Worm (Caenorhabditis elegans) whole organism, L4 larva: Measurements from ENCODE around the gene clec-57.

Experiments used
- F37D6.2 ChIP-seq: sonication (generic microtip); optimal IDR thresholded peaks from 2 replicates; lab custom pipeline; 2016; ENCODE audit warnings: mild to moderate bottlenecking, missing genetic modification characterization, missing compliant biosample characterization
- F49E8.2 ChIP-seq: sonication (generic microtip); optimal IDR thresholded peaks from 2 replicates; lab custom pipeline; 2016; ENCODE audit warnings: missing compliant biosample characterization, mild to moderate bottlenecking, missing genetic modification characterization, borderline replicate concordance
- T20F7.1 ChIP-seq: fragments of 200-800 bp; sonication (Bioruptor generic); optimal IDR thresholded peaks from 2 replicates; lab custom pipeline; 2018; ENCODE audit warnings: mild to moderate bottlenecking, missing genetic modification characterization, missing compliant biosample characterization
- Y48G9A.11 ChIP-seq: fragments of 200-800 bp; sonication (Bioruptor generic); IDR thresholded peaks from 2 replicates; pipeline ENCODE4 v1.3.6; 2022; ENCODE audit warnings: missing genetic modification reagents, missing genetic modification characterization, missing compliant biosample characterization
- Y75B8A.6 ChIP-seq: fragments of 200-800 bp; sonication (Bioruptor generic); IDR thresholded peaks from 2 replicates; pipeline ENCODE4 v1.3.6; 2022; ENCODE audit warnings: missing genetic modification reagents, missing genetic modification characterization, missing compliant biosample characterization
- aha-1 ChIP-seq: fragments of 150-350 bp; peaks from one replicate; lab custom pipeline; 2014; ENCODE audit warnings: missing biosample characterization, missing genetic modification characterization
- arid-1 ChIP-seq: fragments of 200-800 bp; sonication (Bioruptor generic); conservative IDR thresholded peaks from 2 replicates; pipeline ENCODE4 v1.3.6; 2022; ENCODE audit warnings: missing genetic modification reagents, missing genetic modification characterization, missing compliant biosample characterization
- ces-1 ChIP-seq: fragments of 150-350 bp; sonication (generic microtip); optimal IDR thresholded peaks from 4 replicates; lab custom pipeline; 2014; ENCODE audit warnings: missing biosample characterization, missing genetic modification reagents, missing genetic modification characterization
- cey-2 ChIP-seq: sonication (generic microtip); optimal IDR thresholded peaks from 3 replicates; lab custom pipeline; 2017; ENCODE audit warnings: missing genetic modification characterization, mild to moderate bottlenecking, missing compliant biosample characterization, antibody characterized with exemption, borderline replicate concordance; ENCODE audit not compliant: insufficient read depth
- ctbp-1 ChIP-seq: fragments of 200-800 bp; sonication (Bioruptor generic); IDR thresholded peaks from 2 replicates; pipeline ENCODE4 v1.3.6; 2022; ENCODE audit warnings: missing genetic modification reagents, missing genetic modification characterization, missing compliant biosample characterization
- daf-12 ChIP-seq: fragments of 150-350 bp; optimal IDR thresholded peaks from 2 replicates; lab custom pipeline; 2014; ENCODE audit warnings: missing biosample characterization, missing genetic modification reagents, missing genetic modification characterization
- dpl-1 ChIP-seq: fragments of 150-350 bp; optimal IDR thresholded peaks from 2 replicates; lab custom pipeline; 2014; ENCODE audit warnings: missing biosample characterization, missing genetic modification reagents, missing genetic modification characterization
- jun-1 ChIP-seq: fragments of 150-350 bp; optimal IDR thresholded peaks from 2 replicates; lab custom pipeline; 2014; ENCODE audit warnings: missing biosample characterization, missing genetic modification reagents, missing genetic modification characterization
- lin-29 ChIP-seq: fragments of 200-800 bp; sonication (Bioruptor generic); IDR thresholded peaks from 2 replicates; pipeline ENCODE4 v1.3.6; 2022; ENCODE audit warnings: missing genetic modification reagents, missing genetic modification characterization, missing compliant biosample characterization
- lin-38 ChIP-seq: fragments of 200-800 bp; sonication (Bioruptor generic); IDR thresholded peaks from 2 replicates; pipeline ENCODE4 v1.3.6; 2022; ENCODE audit warnings: missing genetic modification reagents, missing genetic modification characterization, missing compliant biosample characterization
- lir-3 ChIP-seq: sonication (generic microtip); optimal IDR thresholded peaks from 2 replicates; lab custom pipeline; 2016; ENCODE audit warnings: mild to moderate bottlenecking, missing genetic modification characterization, missing compliant biosample characterization
- mep-1 ChIP-seq: fragments of 150-350 bp; sonication (generic microtip); optimal IDR thresholded peaks from 3 replicates; lab custom pipeline; 2014; ENCODE audit warnings: missing biosample characterization, missing genetic modification characterization
- mes-2 ChIP-seq: sonication (generic microtip); optimal IDR thresholded peaks from 2 replicates; lab custom pipeline; 2016; ENCODE audit warnings: missing genotype, mild to moderate bottlenecking, missing genetic modification characterization, missing compliant biosample characterization; ENCODE audit not compliant: poor library complexity, severe bottlenecking
- mxl-2 ChIP-seq: fragments of 200-800 bp; sonication (Bioruptor generic); conservative IDR thresholded peaks from 2 replicates; pipeline ENCODE4 v1.3.6; 2022; ENCODE audit warnings: missing genetic modification reagents, missing genetic modification characterization, missing compliant biosample characterization
- nhr-111 ChIP-seq: fragments of 200-800 bp; sonication (Bioruptor generic); optimal IDR thresholded peaks from 2 replicates; lab custom pipeline; 2018; ENCODE audit warnings: mild to moderate bottlenecking, missing genetic modification characterization, missing compliant biosample characterization
- nhr-25 ChIP-seq: sonication (generic microtip); optimal IDR thresholded peaks from 2 replicates; lab custom pipeline; 2017; ENCODE audit warnings: missing genetic modification characterization, mild to moderate bottlenecking, missing compliant biosample characterization, antibody characterized with exemption, moderate library complexity, borderline replicate concordance; ENCODE audit not compliant: insufficient read depth
- nhr-28 ChIP-seq: fragments of 150-350 bp; optimal IDR thresholded peaks from 2 replicates; lab custom pipeline; 2014; ENCODE audit warnings: missing biosample characterization, missing genetic modification characterization
- nhr-42 ChIP-seq: fragments of 200-800 bp; sonication (Bioruptor generic); IDR thresholded peaks from 2 replicates; pipeline ENCODE4 v1.3.6; 2022; ENCODE audit warnings: missing genetic modification characterization, missing compliant biosample characterization
- nhr-6 ChIP-seq: fragments of 150-350 bp; optimal IDR thresholded peaks from 2 replicates; lab custom pipeline; 2014; ENCODE audit warnings: missing biosample characterization, missing genetic modification characterization
- pqm-1 ChIP-seq: sonication (generic microtip); optimal IDR thresholded peaks from 2 replicates; lab custom pipeline; 2017; ENCODE audit warnings: missing biosample characterization, missing genetic modification characterization
- rbr-2 ChIP-seq: sonication (generic microtip); optimal IDR thresholded peaks from 2 replicates; lab custom pipeline; 2016; ENCODE audit warnings: missing genotype, missing genetic modification characterization, missing compliant biosample characterization
- saeg-2 ChIP-seq: fragments of 200-800 bp; sonication (Bioruptor generic); IDR thresholded peaks from 2 replicates; pipeline ENCODE4 v1.3.6; 2022; ENCODE audit warnings: missing genetic modification reagents, missing genetic modification characterization, missing compliant biosample characterization
- set-16 ChIP-seq: fragments of 200-800 bp; sonication (Bioruptor generic); IDR thresholded peaks from 2 replicates; pipeline ENCODE4 v1.3.6; 2022; ENCODE audit warnings: missing genetic modification reagents, missing genetic modification characterization, missing compliant biosample characterization
- snpc-1.2 ChIP-seq: fragments of 200-800 bp; sonication (Bioruptor generic); IDR thresholded peaks from 2 replicates; pipeline ENCODE4 v1.3.6; 2022; ENCODE audit warnings: missing genetic modification reagents, missing genetic modification characterization, missing compliant biosample characterization
- unc-130 ChIP-seq: sonication (generic microtip); optimal IDR thresholded peaks from 2 replicates; lab custom pipeline; 2016; ENCODE audit warnings: missing genetic modification reagents, missing genetic modification characterization, missing compliant biosample characterization
- unc-39 ChIP-seq: sonication (generic microtip); optimal IDR thresholded peaks from 2 replicates; lab custom pipeline; 2017; ENCODE audit warnings: missing biosample characterization, missing genetic modification characterization
- unc-62 ChIP-seq, 3 experiments: fragments of 150-350 bp in 1 of 3; sonication (generic microtip); optimal IDR thresholded peaks in 2 of 3; peaks in 1 of 3; 1 replicate in 1 of 3; 2 replicates in 2 of 3; lab custom pipeline; 2014 to 2017; ENCODE audit warnings: missing biosample characterization in 3 of 3, missing genetic modification characterization in 3 of 3, missing genetic modification reagents in 3 of 3, missing genotype in 1 of 3
- zip-11 ChIP-seq: fragments of 200-800 bp; sonication (Bioruptor generic); IDR thresholded peaks from 2 replicates; pipeline ENCODE4 v1.3.6; 2022; ENCODE audit warnings: missing genetic modification characterization, missing compliant biosample characterization
- ztf-7 ChIP-seq: fragments of 150-350 bp; optimal IDR thresholded peaks from 2 replicates; lab custom pipeline; 2014; ENCODE audit warnings: missing biosample characterization, missing genetic modification characterization

clec-57 gene

DNA sequence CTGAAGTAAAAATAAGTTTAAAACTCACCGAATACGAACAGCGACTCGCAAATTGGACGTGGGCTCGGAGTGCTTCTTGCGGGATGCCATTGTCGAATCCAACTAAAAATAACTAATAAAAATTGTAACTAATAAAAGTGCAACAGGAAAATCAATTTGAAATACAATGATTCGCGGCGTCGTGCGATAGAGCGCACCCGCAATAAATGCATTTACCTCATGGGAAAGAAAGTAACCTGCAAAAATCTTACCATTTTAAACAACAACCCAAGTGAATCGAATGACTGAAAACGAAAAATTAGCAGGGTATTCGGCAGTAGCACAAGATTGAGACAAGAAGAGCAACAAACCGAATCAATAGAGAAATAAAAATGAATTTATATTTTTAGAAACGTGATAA, 12.4 kb upstream of the clec-57 start, which contains the start of gene bmk-1 (continued):
- TF ChIP-seq nhr-25 (tag; lab: Kevin White, UChicago), result no peak
- no peak for TF ChIP-seq nhr-111 (GFP tag; lab: Kevin White, UChicago)
- TF ChIP-seq dpl-1 (GFP tag; lab: Kevin White, UChicago), result peak; percentile 73
- no peak for TF ChIP-seq ctbp-1 (GFP tag; lab: Robert Waterston, UW)
- TF ChIP-seq jun-1 (tag; lab: Kevin White, UChicago), result no peak
- no peak for TF ChIP-seq daf-12
- TF ChIP-seq nhr-28, result no peak
- TF ChIP-seq saeg-2 (GFP tag; lab: Robert Waterston, UW), result no peak
- no peak for TF ChIP-seq mxl-2 (GFP tag; lab: Robert Waterston, UW)
- TF ChIP-seq nhr-6 (tag; lab: Kevin White, UChicago), result no peak
- TF ChIP-seq F37D6.2, result no peak
- no peak for TF ChIP-seq lir-3
- TF ChIP-seq mep-1, result no peak
- TF ChIP-seq mes-2 (tag; lab: Kevin White, UChicago), result peak; percentile 25
- TF ChIP-seq ces-1 (GFP tag; lab: Kevin White, UChicago), result no peak
- peak; percentile 70 for TF ChIP-seq aha-1 (tag; lab: Kevin White, UChicago)

ce11 chrV:14457070-14457469, 12.0 kb upstream of the clec-57 start, which contains the start of gene coh-3:
Gene coh-3 (plus strand): TSS chrV:14457422.
- TF ChIP-seq pqm-1 (tag; lab: Kevin White, UChicago) (no peak), snpc-1.2 (GFP tag; lab: Robert Waterston, UW) (peak; percentile 75; the same call in 1 of the 2 replicates), rbr-2 (tag; lab: Kevin White, UChicago) (no peak), Y75B8A.6 (GFP tag; lab: Robert Waterston, UW) (no peak), unc-130 (GFP tag; lab: Kevin White, UChicago) (peak; percentile 74), mes-2 (tag; lab: Kevin White, UChicago) (peak; percentile 10), Y48G9A.11 (GFP tag; lab: Robert Waterston, UW) (peak; percentile 62; the same call in 1 of the 2 replicates), arid-1 (GFP tag; lab: Robert Waterston, UW) (peak; percentile 51; the same call in 1 of the 2 replicates), lin-38 (GFP tag; lab: Robert Waterston, UW) (peak; percentile 52), F49E8.2 (tag; lab: Kevin White, UChicago) (peak; percentile 85)

DNA sequence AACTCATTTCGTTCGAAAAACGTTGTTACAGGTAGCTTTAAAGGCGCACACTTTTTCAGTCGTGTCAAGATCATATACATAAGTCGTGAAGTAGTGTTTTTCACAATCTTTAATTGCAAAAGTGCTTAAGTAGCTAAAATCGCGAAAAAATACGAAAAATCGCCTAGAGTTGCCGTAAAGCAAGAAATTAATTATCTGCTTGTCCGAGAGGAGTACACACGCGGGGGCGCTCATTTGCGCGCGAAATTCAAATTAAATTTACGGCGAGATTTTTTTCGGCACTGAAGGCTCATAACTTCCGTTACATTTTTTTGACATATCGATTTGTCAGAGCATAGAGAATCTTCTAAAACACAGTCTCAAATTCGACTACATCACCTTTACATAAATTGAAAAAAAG, 8.9 kb upstream of the clec-57 start:
- no peak for TF ChIP-seq arid-1 (GFP tag; lab: Robert Waterston, UW)
- TF ChIP-seq unc-39 (tag; lab: Kevin White, UChicago), result no peak
- no peak for TF ChIP-seq jun-1 (tag; lab: Kevin White, UChicago)
- TF ChIP-seq lin-29, result no peak
- TF ChIP-seq zip-11 (GFP tag; lab: Robert Waterston, UW), result no peak
- no peak for TF ChIP-seq ztf-7 (tag; lab: Kevin White, UChicago)
- TF ChIP-seq T20F7.1 (GFP tag; lab: Kevin White, UChicago), result no peak

ce11 chrV:14460615-14461102, 8.4 kb upstream of the clec-57 start, which contains the start of gene F08H9.2:
Gene F08H9.2 (plus strand): TSS chrV:14460665.
- TF ChIP-seq ztf-7 (tag; lab: Kevin White, UChicago) (no peak), set-16 (GFP tag; lab: Robert Waterston, UW) (peak; percentile 72), nhr-42 (no peak), cey-2 (tag; lab: Kevin White, UChicago) (no peak), unc-62 (GFP tag; optimal IDR thresholded peaks at IDR 0.05 in 1 of 2; lab: Kevin White, UChicago) (peak in 1 of 2 experiments; percentile 56), unc-62 (tag; optimal IDR thresholded peaks at IDR 0.05; lab: Kevin White, UChicago) (no peak)
- TF ChIP-seq, all 104 proteins: peak for 2
